Worm (Caenorhabditis elegans) whole organism, L4 larva: ENCODE measurements around the gene F46F5.1.
"Not testable (repeated sequence)": the region's sequence is repeated elsewhere in the genome, so short reads cannot be mapped to it uniquely, and the experiment has no call there.

Experiments
- R02D3.7 ChIP-seq: fragments of 150-350 bp; sonication (generic microtip); optimal IDR thresholded peaks from 3 replicates; lab custom pipeline; 2014; ENCODE audit warnings: missing biosample characterization, missing genetic modification characterization
- ZK546.5 ChIP-seq, 2 experiments: sonication (generic microtip); optimal IDR thresholded peaks; 2 replicates each; lab custom pipeline; 2017; ENCODE audit warnings: missing biosample characterization in 2 of 2, missing genetic modification characterization in 2 of 2
- fkh-10 ChIP-seq: fragments of 150-350 bp; optimal IDR thresholded peaks from 2 replicates; lab custom pipeline; 2014; ENCODE audit warnings: missing biosample characterization, missing genetic modification reagents, missing genetic modification characterization
- fos-1 ChIP-seq: fragments of 150-350 bp; optimal IDR thresholded peaks from 2 replicates; lab custom pipeline; 2014; ENCODE audit warnings: missing biosample characterization, missing genetic modification characterization
- lin-15B ChIP-seq: fragments of 150-350 bp; sonication (generic microtip); optimal IDR thresholded peaks from 3 replicates; lab custom pipeline; 2014; ENCODE audit warnings: missing biosample characterization, missing genetic modification characterization
- lin-39 ChIP-seq: fragments of 150-350 bp; optimal IDR thresholded peaks from 2 replicates; lab custom pipeline; 2014; ENCODE audit warnings: missing biosample characterization, missing genetic modification reagents, missing genetic modification characterization
- nhr-237 ChIP-seq: sonication (generic microtip); optimal IDR thresholded peaks from 2 replicates; lab custom pipeline; 2017; ENCODE audit warnings: missing biosample characterization, missing genetic modification characterization
- nhr-76 ChIP-seq: fragments of 150-350 bp; optimal IDR thresholded peaks from 2 replicates; lab custom pipeline; 2014; ENCODE audit warnings: missing biosample characterization, missing genetic modification characterization
- zag-1 ChIP-seq: fragments of 150-350 bp; optimal IDR thresholded peaks from 2 replicates; lab custom pipeline; 2014; ENCODE audit warnings: missing biosample characterization, missing genetic modification characterization
- ztf-7 ChIP-seq: fragments of 150-350 bp; optimal IDR thresholded peaks from 2 replicates; lab custom pipeline; 2014; ENCODE audit warnings: missing biosample characterization, missing genetic modification characterization

DNA sequence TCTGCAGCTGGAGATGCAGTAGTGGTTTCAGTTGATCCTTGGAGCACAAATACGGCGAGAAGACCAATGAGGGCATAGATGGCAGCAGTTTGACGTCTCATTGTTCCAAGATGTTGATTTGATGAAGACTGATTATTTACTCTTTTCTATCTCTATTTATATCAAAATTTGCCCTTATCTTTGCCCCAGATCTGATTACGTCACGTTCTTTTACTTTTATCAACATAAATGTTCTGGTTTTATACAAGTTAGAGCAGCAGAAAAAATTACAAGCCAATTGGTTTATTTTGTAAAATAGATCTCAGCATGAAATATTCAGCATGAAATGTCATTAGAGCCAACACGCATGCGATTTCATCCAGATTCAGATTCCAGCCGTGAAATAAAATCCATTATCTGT is 31.0 kb upstream of the F46F5.1 start, which contains the start of gene msrp-4:
- not testable (repeated sequence) for TF ChIP-seq fos-1 (tag; lab: Kevin White, UChicago); nhr-237 (tag; lab: Kevin White, UChicago); lin-15B; lin-39; R02D3.7 (tag; lab: Kevin White, UChicago); zag-1 (tag; lab: Kevin White, UChicago); ztf-7 (tag; lab: Kevin White, UChicago); nhr-76; ZK546.5 (tag; optimal IDR thresholded peaks at IDR 0.05; lab: Kevin White, UChicago); fkh-10 (GFP tag; lab: Kevin White, UChicago)
